Worm (Caenorhabditis elegans): Measurements from ENCODE around the gene cest-1.1.

- TF ChIP-seq nhr-129 (tag; optimal IDR thresholded peaks at IDR 0.05) (no peak), lin-11 (tag; optimal IDR thresholded peaks at IDR 0.05) (no peak), nhr-10 (tag; optimal IDR thresholded peaks at IDR 0.05) (no peak), ztf-4 (tag; optimal IDR thresholded peaks at IDR 0.05) (no peak), lin-13 (GFP tag; optimal IDR thresholded peaks at IDR 0.05) (no peak), Y55F3AM.14 (GFP tag; optimal IDR thresholded peaks at IDR 0.05) (no peak)
These were observed 15.6 kb downstream of the cest-1.1 start for ce11 chrV:14150966-14151365.

All from whole organism, L2 larva.